Fruit fly (Drosophila melanogaster): ENCODE results near the gene ATPsynCF6.

The ATPsynCF6 gene

DNA sequence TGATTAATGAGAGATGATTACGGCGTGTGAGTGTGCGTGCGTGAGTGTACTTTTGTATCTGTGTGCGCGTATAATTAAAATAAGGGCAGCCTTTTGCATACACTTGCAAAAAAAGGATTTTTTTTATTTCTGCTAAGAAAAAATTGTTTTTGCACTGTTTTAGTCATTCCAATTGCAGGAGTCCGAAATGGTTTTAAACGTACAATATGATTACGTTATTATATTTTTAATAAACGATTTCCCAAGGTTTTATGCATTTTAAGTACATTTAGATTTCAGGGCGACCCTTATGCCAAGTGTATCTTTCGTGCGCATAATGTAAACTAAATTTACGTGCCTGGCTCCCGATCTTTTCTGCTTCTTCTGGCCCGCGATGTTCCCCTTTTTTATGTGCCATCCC lies 21.0 kb downstream of the ATPsynCF6 start (continued):
- TF ChIP-seq toy (GFP tag; IDR thresholded peaks at IDR 0.05) (no peak), Abd-B (GFP tag; optimal IDR thresholded peaks at IDR 0.05) (peak; percentile 35), Spps (tag; optimal IDR thresholded peaks at IDR 0.05) (no peak), CG17612 (GFP tag; IDR thresholded peaks at IDR 0.05) (0 out of 2 replicates have a peak, but pooled peaks have one; percentile 29), CG11560 (tag; IDR thresholded peaks at IDR 0.05) (no peak), gsb (GFP tag; IDR thresholded peaks at IDR 0.05) (no peak), CG11093 (GFP tag; IDR thresholded peaks at IDR 0.05) (no peak), B-H2 (GFP tag; optimal IDR thresholded peaks at IDR 0.05) (no peak), bigmax (GFP tag; optimal IDR thresholded peaks at IDR 0.05) (no peak), az2 (GFP tag; optimal IDR thresholded peaks at IDR 0.05) (peak; percentile 6), vnd (GFP tag; IDR thresholded peaks at IDR 0.05; ENCODE audit: partially characterized antibody) (no peak), CG9932 (GFP tag; IDR thresholded peaks at IDR 0.05) (peak; percentile 77), ash1 (GFP tag; optimal IDR thresholded peaks at IDR 0.05) (no peak), pfk (GFP tag; optimal IDR thresholded peaks at IDR 0.05) (no peak), jumu (GFP tag; optimal IDR thresholded peaks at IDR 0.05) (no peak), dmrt99B (tag; optimal IDR thresholded peaks at IDR 0.05) (peak; percentile 53), ftz-f1 (GFP tag; optimal IDR thresholded peaks at IDR 0.05) (no peak), Nf-YB (GFP tag; optimal IDR thresholded peaks at IDR 0.05) (no peak), yki (optimal IDR thresholded peaks at IDR 0.05) (no peak), Ptx1 (GFP tag; IDR thresholded peaks at IDR 0.05) (peak; percentile 48), CG12236 (GFP tag; optimal IDR thresholded peaks at IDR 0.05) (no peak), Doc3 (GFP tag; IDR thresholded peaks at IDR 0.05; ENCODE audit: partially characterized antibody) (no peak), CoRest (tag; optimal IDR thresholded peaks at IDR 0.05) (peak; percentile 46), nom (GFP tag; optimal IDR thresholded peaks at IDR 0.05) (no peak), CG2889 (GFP tag; IDR thresholded peaks at IDR 0.05) (peak; percentile 29; the same call in 1 of the 3 replicates), CG13123 (GFP tag; optimal IDR thresholded peaks at IDR 0.05) (no peak), sens-2 (GFP tag; IDR thresholded peaks at IDR 0.05) (no peak), tio (GFP tag; optimal IDR thresholded peaks at IDR 0.05) (peak; percentile 31), Mes4 (GFP tag; optimal IDR thresholded peaks at IDR 0.05) (no peak), CG33213 (GFP tag; optimal IDR thresholded peaks at IDR 0.05) (no peak), exex (tag; optimal IDR thresholded peaks at IDR 0.05) (peak; percentile 17), Meics (GFP tag; optimal IDR thresholded peaks at IDR 0.05) (peak; percentile 74), lilli (GFP tag; optimal IDR thresholded peaks at IDR 0.05) (peak; percentile 59), Side (GFP tag; optimal IDR thresholded peaks at IDR 0.05) (no peak), Bdp1 (GFP tag; optimal IDR thresholded peaks at IDR 0.05) (no peak), CG16813 (GFP tag; IDR thresholded peaks at IDR 0.05; ENCODE audit: partially characterized antibody) (no peak), Lpt (GFP tag; optimal IDR thresholded peaks at IDR 0.05) (no peak), HmgZ (tag; optimal IDR thresholded peaks at IDR 0.05) (peak; percentile 23), CG4820 (GFP tag; optimal IDR thresholded peaks at IDR 0.05) (peak; percentile 11), pb (GFP tag; optimal IDR thresholded peaks at IDR 0.05) (no peak), CG30403 (GFP tag; optimal IDR thresholded peaks at IDR 0.05) (peak; percentile 34), fru (optimal IDR thresholded peaks at IDR 0.05) (no peak), gce (GFP tag; IDR thresholded peaks at IDR 0.05) (no peak), CG11695 (GFP tag; IDR thresholded peaks at IDR 0.05) (peak; percentile 67), CG17359 (tag; optimal IDR thresholded peaks at IDR 0.05) (peak; percentile 56), CG7745 (tag; optimal IDR thresholded peaks at IDR 0.05) (no peak), CG9609 (GFP tag; optimal IDR thresholded peaks at IDR 0.05) (no peak), Xrp1 (GFP tag; IDR thresholded peaks at IDR 0.05) (0 out of 2 replicates have a peak, but pooled peaks have one; percentile 23), C15 (GFP tag; IDR thresholded peaks at IDR 0.05) (0 out of 3 replicates have a peak, but pooled peaks have one; percentile 11), MESR4 (GFP tag; optimal IDR thresholded peaks at IDR 0.05) (no peak), p53 (GFP tag; optimal IDR thresholded peaks at IDR 0.05) (no peak), sc (optimal IDR thresholded peaks at IDR 0.05) (no peak), sc (GFP tag; optimal IDR thresholded peaks at IDR 0.05) (no peak)

Data from whole organism, embryonic.